Worm (Caenorhabditis elegans) whole organism, young adult: ENCODE data around the gene tag-273.

Experiments
- F10E7.11 ChIP-seq: sonication (generic microtip); optimal IDR thresholded peaks from 2 replicates; lab custom pipeline; 2017; ENCODE audit warnings: mild to moderate bottlenecking, missing genetic modification characterization, moderate library complexity, missing compliant biosample characterization
- F57C9.4 ChIP-seq: sonication (generic microtip); optimal IDR thresholded peaks from 2 replicates; lab custom pipeline; 2017; ENCODE audit warnings: mild to moderate bottlenecking, missing genetic modification characterization, missing compliant biosample characterization
- K11D2.4 ChIP-seq: fragments of 200-800 bp; sonication (Bioruptor generic); IDR thresholded peaks from 2 replicates; pipeline ENCODE4 v1.3.6; 2022; ENCODE audit warnings: missing genetic modification reagents, missing genetic modification characterization, missing compliant biosample characterization
- atf-7 ChIP-seq: sonication (generic microtip); optimal IDR thresholded peaks from 2 replicates; lab custom pipeline; 2017; ENCODE audit warnings: mild to moderate bottlenecking, missing genetic modification characterization, missing compliant biosample characterization
- cebp-1 ChIP-seq, 2 experiments: fragments of 200-800 bp in 1 of 2; sonication (Bioruptor generic) in 1 of 2; sonication (generic microtip) in 1 of 2; IDR thresholded peaks in 1 of 2; optimal IDR thresholded peaks in 1 of 2; 2 replicates each; pipeline versions ENCODE4 v1.3.6 to Lab custom; 2017 to 2022; ENCODE audit warnings: missing compliant biosample characterization in 2 of 2, missing genetic modification characterization in 2 of 2, mild to moderate bottlenecking in 1 of 2, missing genetic modification reagents in 1 of 2, moderate library complexity in 1 of 2
- hmg-20 ChIP-seq: fragments of 200-800 bp; sonication (Bioruptor generic); IDR thresholded peaks from 2 replicates; pipeline ENCODE4 v1.3.6; 2022; ENCODE audit warnings: missing genetic modification reagents, missing genetic modification characterization, missing compliant biosample characterization
- hrde-1 ChIP-seq: sonication (generic microtip); optimal IDR thresholded peaks from 2 replicates; lab custom pipeline; 2016; ENCODE audit warnings: missing genetic modification characterization, mild to moderate bottlenecking, missing compliant biosample characterization, moderate library complexity, missing genotype, missing genetic modification reagents, borderline replicate concordance
- madf-6 ChIP-seq: fragments of 200-800 bp; sonication (Bioruptor generic); IDR thresholded peaks from 2 replicates; pipeline ENCODE4 v1.3.6; 2022; ENCODE audit warnings: missing genetic modification reagents, missing genetic modification characterization, missing compliant biosample characterization
- snpc-1.1 ChIP-seq: sonication (generic microtip); optimal IDR thresholded peaks from 2 replicates; lab custom pipeline; 2017; ENCODE audit warnings: missing genetic modification characterization, mild to moderate bottlenecking, missing compliant biosample characterization, antibody characterized with exemption, moderate library complexity, missing genotype, missing genetic modification reagents; ENCODE audit not compliant: insufficient read depth
- snpc-4 ChIP-seq, 5 experiments: fragments of 150-350 bp in 1 of 5; sonication (generic microtip) in 4 of 5; optimal IDR thresholded peaks; 2 replicates each; lab custom pipeline; 2014 to 2018; ENCODE audit warnings: missing genetic modification characterization in 5 of 5, missing biosample characterization in 3 of 5, antibody characterized with exemption in 2 of 5, mild to moderate bottlenecking in 2 of 5, missing compliant biosample characterization in 2 of 5, missing genotype in 2 of 5, moderate library complexity in 2 of 5, missing genetic modification reagents in 1 of 5
- tbp1 ChIP-seq: fragments of 200-800 bp; sonication (Bioruptor generic); optimal IDR thresholded peaks from 2 replicates; lab custom pipeline; 2018; ENCODE audit warnings: mild to moderate bottlenecking, missing genetic modification characterization, missing compliant biosample characterization
- unc-62 ChIP-seq: fragments of 150-350 bp; optimal IDR thresholded peaks from 2 replicates; lab custom pipeline; 2014; ENCODE audit warnings: missing biosample characterization, missing genetic modification reagents, missing genetic modification characterization
- zim-3 ChIP-seq: sonication (generic microtip); optimal IDR thresholded peaks from 2 replicates; lab custom pipeline; 2017; ENCODE audit warnings: mild to moderate bottlenecking, missing genetic modification characterization, moderate library complexity, missing compliant biosample characterization

DNA sequence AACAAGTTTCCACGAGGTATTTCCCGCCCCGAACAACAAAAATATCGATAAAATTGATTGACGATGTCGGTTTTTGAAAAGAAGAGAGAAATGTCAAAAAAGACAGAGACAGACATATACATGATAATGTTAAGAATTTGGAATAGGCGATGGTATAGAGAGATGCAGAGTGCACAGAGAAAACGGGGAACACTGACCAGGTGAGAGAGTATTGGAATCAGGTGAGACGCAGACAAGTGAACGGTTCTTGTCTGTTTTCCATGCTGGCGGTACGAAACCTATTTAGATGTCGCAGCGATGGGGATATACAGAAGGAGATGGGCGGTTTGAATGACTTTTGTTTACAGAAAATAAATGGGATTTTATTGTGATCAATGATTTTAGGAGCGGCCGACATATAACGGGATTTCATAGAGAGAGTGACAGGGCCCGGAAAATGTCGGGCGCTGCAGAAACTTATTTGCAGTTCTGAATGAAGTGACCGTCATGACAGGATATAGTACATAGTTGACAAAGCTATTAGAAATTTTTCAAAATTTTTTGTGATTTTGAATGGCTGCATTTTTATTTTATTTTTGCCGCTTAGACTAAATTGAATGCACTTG lies 59.7 kb downstream of the tag-273 start:
- TF ChIP-seq F57C9.4 (tag; lab: Kevin White, UChicago) (no peak), madf-6 (GFP tag; lab: Robert Waterston, UW) (no peak), hmg-20 (GFP tag; lab: Robert Waterston, UW) (no peak), unc-62 (no peak), cebp-1 (GFP tag; IDR thresholded peaks at IDR 0.05; lab: Robert Waterston, UW) (no peak), cebp-1 (tag; optimal IDR thresholded peaks at IDR 0.05; lab: Kevin White, UChicago) (no peak), snpc-1.1 (no peak), F10E7.11 (tag; lab: Kevin White, UChicago) (no peak), zim-3 (tag; lab: Kevin White, UChicago) (no peak), tbp1 (no peak), snpc-4 (GFP tag; optimal IDR thresholded peaks at IDR 0.05; lab: Kevin White, UChicago) (no peak), snpc-4 (tag; optimal IDR thresholded peaks at IDR 0.05; lab: Kevin White, UChicago) (peak; percentile 72 to 92 (median 84)), K11D2.4 (no peak), hrde-1 (tag; lab: Kevin White, UChicago) (no peak), atf-7 (tag; lab: Kevin White, UChicago) (no peak)
